Fruit fly (Drosophila melanogaster) whole organism, embryonic: Measurements from ENCODE around the gene CG13306.

ENCODE experiments used
- Aef1 ChIP-seq: fragments of 200-800 bp; sonication (Bioruptor generic); IDR thresholded peaks from 3 replicates; pipeline ENCODE4 v1.3.6; 2022; ENCODE audit warnings: missing biosample characterization, missing genetic modification characterization
- CG10267 ChIP-seq: fragments of 200-800 bp; sonication (Bioruptor generic); optimal IDR thresholded peaks from 2 replicates; lab custom pipeline; 2018; ENCODE audit warnings: missing biosample characterization, mild to moderate bottlenecking, missing genetic modification characterization, moderate library complexity
- CG11085 ChIP-seq: fragments of 200-800 bp; sonication (Bioruptor generic); IDR thresholded peaks from 2 replicates; pipeline ENCODE4 v1.3.6; 2022; ENCODE audit warnings: missing biosample characterization, missing genetic modification characterization
- CG12299 ChIP-seq: fragments of 200-800 bp; sonication (Bioruptor generic); optimal IDR thresholded peaks from 2 replicates; lab custom pipeline; 2018; ENCODE audit warnings: missing biosample characterization, mild to moderate bottlenecking, missing genetic modification characterization
- CG13624 ChIP-seq: fragments of 200-800 bp; sonication (Bioruptor generic); optimal IDR thresholded peaks from 2 replicates; lab custom pipeline; 2016; ENCODE audit warnings: missing biosample characterization, missing genetic modification characterization
- CG14014 ChIP-seq: fragments of 200-800 bp; sonication (Bioruptor generic); IDR thresholded peaks from 2 replicates; pipeline ENCODE4 v1.3.6; 2022; ENCODE audit warnings: missing biosample characterization, missing genetic modification characterization
- CG14050 ChIP-seq: fragments of 200-800 bp; sonication (Bioruptor generic); IDR thresholded peaks from 3 replicates; pipeline ENCODE4 v1.3.6; 2022; ENCODE audit warnings: missing biosample characterization, missing genetic modification characterization
- CG14710 ChIP-seq: fragments of 200-800 bp; sonication (Bioruptor generic); optimal IDR thresholded peaks from 3 replicates; lab custom pipeline; 2019; ENCODE audit warnings: missing biosample characterization, mild to moderate bottlenecking, missing genetic modification characterization, moderate library complexity
- CG15514 ChIP-seq: fragments of 200-800 bp; sonication (Bioruptor generic); optimal IDR thresholded peaks from 3 replicates; lab custom pipeline; 2017; ENCODE audit warnings: missing biosample characterization, missing genetic modification characterization, mild to moderate bottlenecking, moderate library complexity, missing genetic modification reagents
- CG17829 ChIP-seq: fragments of 200-800 bp; optimal IDR thresholded peaks from 2 replicates; lab custom pipeline; 2019; ENCODE audit warnings: missing biosample characterization, mild to moderate bottlenecking, missing genetic modification characterization, moderate library complexity
- CG18599 ChIP-seq: fragments of 200-800 bp; sonication (Bioruptor generic); optimal IDR thresholded peaks from 3 replicates; lab custom pipeline; 2017; ENCODE audit warnings: missing biosample characterization, missing genetic modification characterization, mild to moderate bottlenecking, moderate library complexity, missing genetic modification reagents
- CG2116 ChIP-seq: fragments of 200-800 bp; sonication (Bioruptor generic); optimal IDR thresholded peaks from 3 replicates; lab custom pipeline; 2018; ENCODE audit warnings: missing biosample characterization, mild to moderate bottlenecking, missing genetic modification characterization
- CG2678 ChIP-seq: fragments of 200-800 bp; sonication (Bioruptor generic); optimal IDR thresholded peaks from 3 replicates; lab custom pipeline; 2019; ENCODE audit warnings: missing biosample characterization, mild to moderate bottlenecking, missing genetic modification characterization, moderate library complexity
- CG2712 ChIP-seq: fragments of 200-800 bp; optimal IDR thresholded peaks from 3 replicates; lab custom pipeline; 2019; ENCODE audit warnings: missing biosample characterization, mild to moderate bottlenecking, missing genetic modification characterization, moderate library complexity
- CG30403 ChIP-seq: fragments of 200-800 bp; sonication (Bioruptor generic); optimal IDR thresholded peaks from 3 replicates; lab custom pipeline; 2016; ENCODE audit warnings: missing biosample characterization, missing genetic modification characterization
- CG32532 ChIP-seq: fragments of 200-800 bp; sonication (Bioruptor generic); IDR thresholded peaks from 2 replicates; pipeline ENCODE4 v1.3.6; 2022; ENCODE audit warnings: missing biosample characterization, missing genetic modification characterization
- CG9797 ChIP-seq: fragments of 200-800 bp; sonication (Bioruptor generic); optimal IDR thresholded peaks from 3 replicates; lab custom pipeline; 2018; ENCODE audit warnings: missing biosample characterization, mild to moderate bottlenecking, missing genetic modification characterization
- D19B ChIP-seq: fragments of 200-800 bp; sonication (Bioruptor generic); optimal IDR thresholded peaks from 2 replicates; lab custom pipeline; 2017; ENCODE audit warnings: missing biosample characterization, mild to moderate bottlenecking, missing genetic modification characterization
- Dbx ChIP-seq: fragments of 200-800 bp; sonication (Bioruptor generic); IDR thresholded peaks from 3 replicates; pipeline ENCODE4 v1.3.6; 2022; ENCODE audit warnings: missing biosample characterization, missing genetic modification characterization
- Ets97D ChIP-seq: fragments of 200-800 bp; sonication (Bioruptor generic); optimal IDR thresholded peaks from 3 replicates; lab custom pipeline; 2016; ENCODE audit warnings: missing biosample characterization, missing genetic modification characterization
- Fer3 ChIP-seq: fragments of 200-800 bp; sonication (Bioruptor generic); optimal IDR thresholded peaks from 2 replicates; lab custom pipeline; 2018; ENCODE audit warnings: missing biosample characterization, mild to moderate bottlenecking, missing genetic modification characterization, moderate library complexity
- HLH3B ChIP-seq: fragments of 200-800 bp; sonication (Bioruptor generic); IDR thresholded peaks from 2 replicates; pipeline ENCODE4 v1.3.6; 2022; ENCODE audit warnings: missing biosample characterization, missing genetic modification characterization
- HmgZ ChIP-seq: fragments of 200-800 bp; sonication (Bioruptor generic); optimal IDR thresholded peaks from 2 replicates; lab custom pipeline; 2018; ENCODE audit warnings: missing biosample characterization, mild to moderate bottlenecking, missing genetic modification characterization
- Kr ChIP-seq: fragments of 200-800 bp; sonication (Bioruptor generic); optimal IDR thresholded peaks from 2 replicates; lab custom pipeline; 2017; ENCODE audit warnings: missing biosample characterization, mild to moderate bottlenecking, missing genetic modification characterization
- Lhr ChIP-seq: fragments of 200-800 bp; sonication (Bioruptor generic); optimal IDR thresholded peaks from 3 replicates; lab custom pipeline; 2017; ENCODE audit warnings: mild to moderate bottlenecking, missing biosample characterization, missing genetic modification reagents, missing genetic modification characterization
- Lpt ChIP-seq: fragments of >200 bp; optimal IDR thresholded peaks from 2 replicates; lab custom pipeline; 2018; ENCODE audit warnings: missing biosample characterization, missing genetic modification characterization
- NC2β ChIP-seq: fragments of 200-800 bp; sonication (Bioruptor generic); optimal IDR thresholded peaks from 2 replicates; lab custom pipeline; 2016; ENCODE audit warnings: missing biosample characterization, missing genetic modification characterization
- NfI ChIP-seq: fragments of 200-800 bp; sonication (Bioruptor generic); optimal IDR thresholded peaks from 3 replicates; lab custom pipeline; 2018; ENCODE audit warnings: missing biosample characterization, mild to moderate bottlenecking, missing genetic modification characterization, moderate library complexity
- PHDP ChIP-seq: fragments of 200-800 bp; sonication (Bioruptor generic); optimal IDR thresholded peaks from 3 replicates; lab custom pipeline; 2018; ENCODE audit warnings: missing biosample characterization, mild to moderate bottlenecking, missing genetic modification characterization, moderate library complexity
- Rx ChIP-seq: fragments of 200-800 bp; sonication (Bioruptor generic); IDR thresholded peaks from 2 replicates; pipeline ENCODE4 v1.3.6; 2022; ENCODE audit warnings: missing biosample characterization, missing genetic modification characterization
- Scr ChIP-seq: fragments of 200-800 bp; sonication (Bioruptor generic); IDR thresholded peaks from 2 replicates; pipeline ENCODE4 v1.3.6; 2022; ENCODE audit warnings: missing biosample characterization, missing genetic modification characterization; ENCODE audit not compliant: partially characterized antibody
- Trl ChIP-seq, 3 experiments: fragments of >200 bp in 2 of 3; fragments of 200-800 bp in 1 of 3; sonication (Bioruptor generic) in 1 of 3; optimal IDR thresholded peaks; 2 replicates in 1 of 3; 3 replicates in 2 of 3; lab custom pipeline; 2016 to 2017; ENCODE audit warnings: missing biosample characterization in 1 of 3, missing genetic modification characterization in 1 of 3
- abd-A ChIP-seq: fragments of 200-800 bp; sonication (Bioruptor generic); optimal IDR thresholded peaks from 3 replicates; lab custom pipeline; 2019; ENCODE audit warnings: missing biosample characterization, mild to moderate bottlenecking, missing genetic modification characterization, moderate library complexity
- cato ChIP-seq: fragments of 200-800 bp; sonication (Bioruptor generic); optimal IDR thresholded peaks from 2 replicates; lab custom pipeline; 2016; ENCODE audit warnings: missing biosample characterization, missing genetic modification characterization, borderline replicate concordance
- chif ChIP-seq, 2 experiments: fragments of 200-800 bp; sonication (Bioruptor generic); optimal IDR thresholded peaks; 3 replicates each; lab custom pipeline; 2016; ENCODE audit warnings: missing biosample characterization in 2 of 2, missing genetic modification characterization in 2 of 2
- croc ChIP-seq: fragments of 200-800 bp; sonication (Bioruptor generic); conservative IDR thresholded peaks from 3 replicates; pipeline ENCODE4 v1.3.6; 2022; ENCODE audit warnings: missing biosample characterization, missing genetic modification characterization
- dm ChIP-seq: fragments of 200-800 bp; sonication (Bioruptor generic); optimal IDR thresholded peaks from 3 replicates; lab custom pipeline; 2016; ENCODE audit warnings: missing biosample characterization, missing genetic modification characterization
- fu2 ChIP-seq: fragments of 200-800 bp; sonication (Bioruptor generic); optimal IDR thresholded peaks from 2 replicates; lab custom pipeline; 2016; ENCODE audit warnings: missing biosample characterization, missing genetic modification characterization
- ham ChIP-seq: fragments of 200-800 bp; sonication (Bioruptor generic); IDR thresholded peaks from 2 replicates; pipeline ENCODE4 v1.3.6; 2022; ENCODE audit warnings: missing biosample characterization, missing genetic modification characterization
- lmd ChIP-seq: fragments of 200-800 bp; sonication (Bioruptor generic); IDR thresholded peaks from 2 replicates; pipeline ENCODE4 v1.3.6; 2022; ENCODE audit warnings: missing biosample characterization, missing genetic modification characterization
- nerfin-1 ChIP-seq: fragments of 200-800 bp; sonication (Bioruptor generic); optimal IDR thresholded peaks from 3 replicates; lab custom pipeline; 2019; ENCODE audit warnings: missing biosample characterization, mild to moderate bottlenecking, missing genetic modification characterization, moderate library complexity
- pnt ChIP-seq: fragments of 200-800 bp; sonication (Bioruptor generic); optimal IDR thresholded peaks from 3 replicates; lab custom pipeline; 2016; ENCODE audit warnings: missing biosample characterization, missing genetic modification characterization
- pzg ChIP-seq: fragments of 200-800 bp; sonication (Bioruptor generic); optimal IDR thresholded peaks from 3 replicates; lab custom pipeline; 2018; ENCODE audit warnings: missing biosample characterization, mild to moderate bottlenecking, missing genetic modification characterization, moderate library complexity
- ranshi ChIP-seq: fragments of 200-800 bp; sonication (Bioruptor generic); IDR thresholded peaks from 2 replicates; pipeline ENCODE4 v1.3.6; 2022; ENCODE audit warnings: missing biosample characterization, missing genetic modification characterization
- sna ChIP-seq: fragments of 200-800 bp; sonication (Bioruptor generic); IDR thresholded peaks from 2 replicates; pipeline ENCODE4 v1.3.6; 2022; ENCODE audit warnings: missing biosample characterization, missing genetic modification characterization; ENCODE audit not compliant: partially characterized antibody
- sr ChIP-seq: fragments of 200-800 bp; sonication (Bioruptor generic); IDR thresholded peaks from 3 replicates; pipeline ENCODE4 v1.3.6; 2022; ENCODE audit warnings: missing biosample characterization, missing genetic modification characterization
- sug ChIP-seq: fragments of 200-800 bp; optimal IDR thresholded peaks from 2 replicates; lab custom pipeline; 2019; ENCODE audit warnings: missing biosample characterization, mild to moderate bottlenecking, missing genetic modification characterization, moderate library complexity
- tna ChIP-seq: fragments of 200-800 bp; sonication (Bioruptor generic); IDR thresholded peaks from 2 replicates; pipeline ENCODE4 v1.3.6; 2022; ENCODE audit warnings: missing biosample characterization, missing genetic modification characterization; ENCODE audit not compliant: partially characterized antibody
- usp ChIP-seq: fragments of >200 bp; optimal IDR thresholded peaks from 2 replicates; lab custom pipeline; 2017; ENCODE audit warnings: missing biosample characterization, missing genetic modification characterization
- zfh1 ChIP-seq: fragments of 200-800 bp; sonication (Bioruptor generic); IDR thresholded peaks from 3 replicates; pipeline ENCODE4 v1.3.6; 2022; ENCODE audit warnings: missing biosample characterization, missing genetic modification characterization
- zfh2 ChIP-seq: fragments of 200-800 bp; sonication (Bioruptor generic); optimal IDR thresholded peaks from 2 replicates; lab custom pipeline; 2016; ENCODE audit warnings: missing biosample characterization, missing genetic modification characterization

CG13306 gene

DNA sequence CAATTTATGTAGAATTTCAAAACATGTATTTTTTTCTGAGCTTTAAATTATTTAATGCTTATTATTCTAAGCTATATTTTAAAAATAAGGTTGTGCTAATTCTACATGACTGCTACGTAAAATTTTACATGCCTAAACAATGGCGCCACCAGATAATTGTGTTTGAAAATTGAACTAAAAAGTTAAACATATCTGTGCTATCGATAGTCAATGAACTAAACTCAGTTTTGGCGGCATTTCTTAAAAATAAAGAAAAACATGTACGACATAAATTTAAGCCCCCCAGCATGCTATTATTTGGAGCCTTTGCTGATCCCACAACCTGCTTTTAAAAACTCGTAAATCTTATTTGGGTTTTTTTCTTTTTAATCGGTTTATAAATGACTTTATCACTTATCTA lies 30.9 kb downstream of the CG13306 start (continued):
- TF ChIP-seq D19B = no peak
- TF ChIP-seq tna (GFP tag; lab: Robert Waterston, UW) = peak; percentile 35; the same call in 1 of the 2 replicates
- no peak for TF ChIP-seq Trl (optimal IDR thresholded peaks at IDR 0.05; lab: Kevin White, UChicago)
- no peak for TF ChIP-seq Trl (GFP tag; optimal IDR thresholded peaks at IDR 0.05; lab: Kevin White, UChicago)
- no peak for TF ChIP-seq CG14014 (GFP tag; lab: Robert Waterston, UW)
- no peak for TF ChIP-seq CG11085 (GFP tag; lab: Robert Waterston, UW)
- no peak for TF ChIP-seq fu2 (GFP tag; lab: Kevin White, UChicago)
- no peak for TF ChIP-seq CG14050 (GFP tag; lab: Robert Waterston, UW)
- no peak for TF ChIP-seq lmd (GFP tag; lab: Robert Waterston, UW)
- peak; percentile 50; the same call in 1 of the 2 replicates for TF ChIP-seq sna (GFP tag; lab: Robert Waterston, UW)
- peak; percentile 46 for TF ChIP-seq sug
- TF ChIP-seq Ets97D (GFP tag; lab: Kevin White, UChicago) = peak; percentile 31
- no peak for TF ChIP-seq CG9797
- TF ChIP-seq CG13624 (GFP tag; lab: Kevin White, UChicago) = peak; percentile 7
- no peak for TF ChIP-seq sr (GFP tag; lab: Robert Waterston, UW)
- peak; percentile 58 for TF ChIP-seq CG17829 (tag; lab: Kevin White, UChicago)
- no peak for TF ChIP-seq Kr (GFP tag; lab: Kevin White, UChicago)
- TF ChIP-seq CG30403 = peak; percentile 27
- TF ChIP-seq Fer3 (tag; lab: Kevin White, UChicago) = peak; percentile 19
- peak; percentile 18 for TF ChIP-seq CG2678 (tag; lab: Kevin White, UChicago)
- TF ChIP-seq NfI (GFP tag; lab: Kevin White, UChicago) = no peak
- TF ChIP-seq croc (GFP tag; lab: Robert Waterston, UW) = no peak
- no peak for TF ChIP-seq pnt
- TF ChIP-seq Rx (GFP tag; lab: Robert Waterston, UW) = no peak
- TF ChIP-seq HmgZ (tag; lab: Kevin White, UChicago) = peak; percentile 51
- no peak for TF ChIP-seq nerfin-1 (tag; lab: Kevin White, UChicago)
- TF ChIP-seq zfh1 (GFP tag; lab: Robert Waterston, UW) = 0 out of 3 replicates have a peak, but pooled peaks have one; percentile 3
- peak; percentile 2 for TF ChIP-seq PHDP (tag; lab: Kevin White, UChicago)
- no peak for TF ChIP-seq ham (GFP tag; lab: Robert Waterston, UW)
- no peak for TF ChIP-seq chif (GFP tag; optimal IDR thresholded peaks at IDR 0.05; lab: Kevin White, UChicago)
- TF ChIP-seq Aef1 (GFP tag; lab: Robert Waterston, UW) = no peak
- TF ChIP-seq CG32532 (GFP tag; lab: Robert Waterston, UW) = peak; percentile 62
- TF ChIP-seq CG14710 (tag; lab: Kevin White, UChicago) = peak; percentile 47
- peak; percentile 5; the same call in 1 of the 2 replicates for TF ChIP-seq HLH3B (GFP tag; lab: Robert Waterston, UW)
- peak; percentile 29 for TF ChIP-seq Lhr (GFP tag; lab: Kevin White, UChicago)
- peak; percentile 92 for TF ChIP-seq CG15514 (GFP tag; lab: Kevin White, UChicago)
- TF ChIP-seq CG2712 = peak; percentile 43
- TF ChIP-seq NC2β = no peak
- TF ChIP-seq abd-A (tag; lab: Kevin White, UChicago) = no peak
- TF ChIP-seq Scr = peak; percentile 77
- TF ChIP-seq CG18599 (GFP tag; lab: Kevin White, UChicago) = no peak
- TF ChIP-seq ranshi (GFP tag; lab: Robert Waterston, UW) = peak; percentile 47; the same call in 1 of the 2 replicates
- TF ChIP-seq CG10267 = peak; percentile 65
- TF ChIP-seq cato (GFP tag; lab: Kevin White, UChicago) = no peak
- no peak for TF ChIP-seq usp (GFP tag; lab: Kevin White, UChicago)
- TF ChIP-seq CG12299 (tag; lab: Kevin White, UChicago) = no peak
- no peak for TF ChIP-seq Lpt (GFP tag; lab: Kevin White, UChicago)
- TF ChIP-seq Dbx = peak; percentile 48; the same call in 1 of the 3 replicates
- TF ChIP-seq dm = no peak
- no peak for TF ChIP-seq zfh2
- TF ChIP-seq CG2116 (GFP tag; lab: Kevin White, UChicago) = peak; percentile 87
- TF ChIP-seq pzg (GFP tag; lab: Kevin White, UChicago) = peak; percentile 70
